Fruit fly (Drosophila melanogaster) whole organism, wandering third instar larva: Measurements from ENCODE around the gene comm3.

Experiments
- CG32264 ChIP-seq: fragments of 200-800 bp; sonication (Bioruptor generic); optimal IDR thresholded peaks from 2 replicates; lab custom pipeline; 2016; ENCODE audit warnings: missing biosample characterization, missing genetic modification characterization
- CG9705 ChIP-seq: fragments of 200-800 bp; sonication (Bioruptor generic); optimal IDR thresholded peaks from 2 replicates; lab custom pipeline; 2018; ENCODE audit warnings: missing biosample characterization, mild to moderate bottlenecking, missing genetic modification characterization
- GATAd ChIP-seq: sonication (Bioruptor generic); optimal IDR thresholded peaks from 2 replicates; lab custom pipeline; 2016; ENCODE audit warnings: missing biosample characterization, missing genetic modification characterization
- HLH106 ChIP-seq: fragments of 200-800 bp; optimal IDR thresholded peaks from 3 replicates; lab custom pipeline; 2019; ENCODE audit warnings: missing biosample characterization, mild to moderate bottlenecking, missing genetic modification characterization, moderate library complexity
- Mio ChIP-seq: sonication (Bioruptor generic); optimal IDR thresholded peaks from 2 replicates; lab custom pipeline; 2016; ENCODE audit warnings: missing biosample characterization, missing genetic modification characterization
- OdsH ChIP-seq: fragments of 200-800 bp; sonication (Bioruptor generic); optimal IDR thresholded peaks from 2 replicates; lab custom pipeline; 2016; ENCODE audit warnings: missing biosample characterization, mild to moderate bottlenecking, missing genetic modification characterization
- Sp1 ChIP-seq: fragments of 200-800 bp; sonication (Bioruptor generic); optimal IDR thresholded peaks from 3 replicates; lab custom pipeline; 2019; ENCODE audit warnings: missing biosample characterization, mild to moderate bottlenecking, missing genetic modification characterization, moderate library complexity
- br ChIP-seq: fragments of 200-800 bp; sonication (Bioruptor generic); optimal IDR thresholded peaks from 2 replicates; lab custom pipeline; 2016; ENCODE audit warnings: missing biosample characterization, missing genetic modification characterization
- dsf ChIP-seq: sonication (Bioruptor generic); optimal IDR thresholded peaks from 2 replicates; lab custom pipeline; 2016; ENCODE audit warnings: missing biosample characterization, missing genetic modification characterization, borderline replicate concordance
- ey ChIP-seq: fragments of 200-800 bp; sonication (Bioruptor generic); optimal IDR thresholded peaks from 2 replicates; lab custom pipeline; 2016; ENCODE audit warnings: missing biosample characterization, missing genetic modification characterization
- fru ChIP-seq: fragments of 200-800 bp; sonication (Bioruptor generic); optimal IDR thresholded peaks from 3 replicates; lab custom pipeline; 2016; ENCODE audit warnings: missing biosample characterization, mild to moderate bottlenecking, missing genetic modification characterization
- lola ChIP-seq: fragments of >200 bp; optimal IDR thresholded peaks from 2 replicates; lab custom pipeline; 2017; ENCODE audit warnings: missing biosample characterization, missing genetic modification characterization
- psq ChIP-seq: fragments of 200-800 bp; sonication (Bioruptor generic); optimal IDR thresholded peaks from 3 replicates; lab custom pipeline; 2017; ENCODE audit warnings: missing biosample characterization, mild to moderate bottlenecking, missing genetic modification characterization, moderate library complexity
- usp ChIP-seq: fragments of >200 bp; optimal IDR thresholded peaks from 2 replicates; lab custom pipeline; 2017; ENCODE audit warnings: missing biosample characterization, missing genetic modification characterization

dm6 chr3L:15683345-15683922, 35.9 kb upstream of the comm3 start, which contains the start of the genes CG7579 and Pgant8:
- TF ChIP-seq lola (no peak), br (GFP tag; lab: Kevin White, UChicago) (no peak), Sp1 (GFP tag; lab: Kevin White, UChicago) (no peak), ey (GFP tag; lab: Kevin White, UChicago) (no peak), OdsH (GFP tag; lab: Kevin White, UChicago) (no peak), Mio (GFP tag; lab: Kevin White, UChicago) (no peak), dsf (GFP tag; lab: Kevin White, UChicago) (no peak), CG32264 (GFP tag; lab: Kevin White, UChicago) (no peak), GATAd (GFP tag; lab: Kevin White, UChicago) (no peak), fru (no peak), psq (GFP tag; lab: Kevin White, UChicago) (no peak), CG9705 (no peak), HLH106 (tag; lab: Kevin White, UChicago) (no peak), usp (GFP tag; lab: Kevin White, UChicago) (no peak)
